Worm (Caenorhabditis elegans) whole organism, L2 larva: Measurements from ENCODE around the gene str-111.

Source experiments
- C34F6.9 ChIP-seq: fragments of 150-350 bp; optimal IDR thresholded peaks from 2 replicates; lab custom pipeline; 2014; ENCODE audit warnings: missing biosample characterization, missing genetic modification characterization
- R02D3.7 ChIP-seq: fragments of 150-350 bp; optimal IDR thresholded peaks from 2 replicates; lab custom pipeline; 2014; ENCODE audit warnings: missing biosample characterization, missing genetic modification characterization
- Y55F3AM.14 ChIP-seq: fragments of 200-800 bp; sonication (Bioruptor generic); optimal IDR thresholded peaks from 2 replicates; lab custom pipeline; 2018; ENCODE audit warnings: mild to moderate bottlenecking, missing genetic modification characterization, missing compliant biosample characterization
- alr-1 ChIP-seq: fragments of 150-350 bp; optimal IDR thresholded peaks from 2 replicates; lab custom pipeline; 2014; ENCODE audit warnings: missing biosample characterization, missing genetic modification characterization
- blmp-1 ChIP-seq: sonication (generic microtip); optimal IDR thresholded peaks from 2 replicates; lab custom pipeline; 2017; ENCODE audit warnings: missing genetic modification characterization, mild to moderate bottlenecking, missing compliant biosample characterization, antibody characterized with exemption, moderate library complexity; ENCODE audit not compliant: insufficient read depth
- crh-2 ChIP-seq: sonication (generic microtip); optimal IDR thresholded peaks from 2 replicates; lab custom pipeline; 2017; ENCODE audit warnings: missing biosample characterization, missing genetic modification characterization
- dmd-4 ChIP-seq: sonication (generic microtip); optimal IDR thresholded peaks from 2 replicates; lab custom pipeline; 2017; ENCODE audit warnings: missing biosample characterization, missing genetic modification characterization
- egl-27 ChIP-seq: sonication (generic microtip); optimal IDR thresholded peaks from 3 replicates; lab custom pipeline; 2017; ENCODE audit warnings: missing biosample characterization, missing genetic modification reagents, missing genetic modification characterization
- elt-1 ChIP-seq: fragments of 150-350 bp; optimal IDR thresholded peaks from 2 replicates; lab custom pipeline; 2014; ENCODE audit warnings: missing biosample characterization, missing genetic modification characterization
- elt-3 ChIP-seq: sonication (generic microtip); optimal IDR thresholded peaks from 2 replicates; lab custom pipeline; 2017; ENCODE audit warnings: missing biosample characterization, missing genetic modification characterization
- fos-1 ChIP-seq: fragments of 150-350 bp; optimal IDR thresholded peaks from 2 replicates; lab custom pipeline; 2014; ENCODE audit warnings: missing biosample characterization, missing genetic modification characterization
- gmeb-1 ChIP-seq: fragments of 150-350 bp; optimal IDR thresholded peaks from 2 replicates; lab custom pipeline; 2014; ENCODE audit warnings: missing biosample characterization, missing genetic modification characterization
- lin-11 ChIP-seq: fragments of 150-350 bp; sonication (generic microtip); optimal IDR thresholded peaks from 2 replicates; lab custom pipeline; 2014; ENCODE audit warnings: missing biosample characterization, missing genetic modification characterization, inconsistent platforms, mixed read lengths
- lin-39 ChIP-seq: fragments of 150-350 bp; optimal IDR thresholded peaks from 2 replicates; lab custom pipeline; 2014; ENCODE audit warnings: missing biosample characterization, missing genetic modification reagents, missing genetic modification characterization
- lsy-2 ChIP-seq, 2 experiments: fragments of 150-350 bp in 1 of 2; sonication (generic microtip) in 1 of 2; optimal IDR thresholded peaks; 2 replicates each; lab custom pipeline; 2014 to 2017; ENCODE audit warnings: missing biosample characterization in 2 of 2, missing genetic modification characterization in 2 of 2
- mab-5 ChIP-seq: fragments of 150-350 bp; optimal IDR thresholded peaks from 2 replicates; lab custom pipeline; 2014; ENCODE audit warnings: missing biosample characterization, missing genetic modification characterization
- mbf-1 ChIP-seq: sonication (generic microtip); optimal IDR thresholded peaks from 2 replicates; lab custom pipeline; 2017; ENCODE audit warnings: missing biosample characterization, missing genetic modification characterization
- mdl-1 ChIP-seq, 2 experiments: fragments of 150-350 bp in 1 of 2; sonication (generic microtip) in 1 of 2; optimal IDR thresholded peaks; 2 replicates each; lab custom pipeline; 2017; ENCODE audit warnings: missing biosample characterization in 2 of 2, missing genetic modification characterization in 2 of 2
- nhr-10 ChIP-seq: sonication (generic microtip); optimal IDR thresholded peaks from 2 replicates; lab custom pipeline; 2017; ENCODE audit warnings: missing biosample characterization, missing genetic modification characterization
- nhr-11 ChIP-seq: fragments of 150-350 bp; optimal IDR thresholded peaks from 2 replicates; lab custom pipeline; 2014; ENCODE audit warnings: missing biosample characterization, missing genetic modification characterization
- nhr-12 ChIP-seq: fragments of 150-350 bp; optimal IDR thresholded peaks from 2 replicates; lab custom pipeline; 2014; ENCODE audit warnings: missing biosample characterization, missing genetic modification characterization
- nhr-129 ChIP-seq: fragments of 150-350 bp; optimal IDR thresholded peaks from 2 replicates; lab custom pipeline; 2014; ENCODE audit warnings: missing biosample characterization, missing genetic modification characterization
- nhr-77 ChIP-seq: fragments of 150-350 bp; optimal IDR thresholded peaks from 2 replicates; lab custom pipeline; 2014; ENCODE audit warnings: missing biosample characterization, missing genetic modification characterization
- sem-4 ChIP-seq: fragments of 150-350 bp; optimal IDR thresholded peaks from 2 replicates; lab custom pipeline; 2014; ENCODE audit warnings: missing biosample characterization, missing genetic modification reagents, missing genetic modification characterization
- skn-1 ChIP-seq: sonication (generic microtip); optimal IDR thresholded peaks from 2 replicates; lab custom pipeline; 2017; ENCODE audit warnings: missing biosample characterization, missing genetic modification characterization
- sma-3 ChIP-seq: sonication (generic microtip); optimal IDR thresholded peaks from 2 replicates; lab custom pipeline; 2016; ENCODE audit warnings: missing genetic modification reagents, missing genetic modification characterization, missing compliant biosample characterization
- sma-9 ChIP-seq, 2 experiments: fragments of 150-350 bp in 1 of 2; sonication (generic microtip) in 1 of 2; optimal IDR thresholded peaks; 2 replicates each; lab custom pipeline; 2014 to 2016; ENCODE audit warnings: missing genetic modification characterization in 2 of 2, mild to moderate bottlenecking in 1 of 2, missing biosample characterization in 1 of 2, missing compliant biosample characterization in 1 of 2, missing genetic modification reagents in 1 of 2, moderate library complexity in 1 of 2
- unc-62 ChIP-seq: fragments of 150-350 bp; optimal IDR thresholded peaks from 2 replicates; lab custom pipeline; 2014; ENCODE audit warnings: missing biosample characterization, missing genetic modification reagents, missing genetic modification characterization
- ztf-1 ChIP-seq: fragments of 200-800 bp; sonication (Bioruptor generic); conservative IDR thresholded peaks from 2 replicates; pipeline ENCODE4 v1.3.6; 2022; ENCODE audit warnings: missing genetic modification characterization, missing compliant biosample characterization
- ztf-11 ChIP-seq: sonication (generic microtip); optimal IDR thresholded peaks from 2 replicates; lab custom pipeline; 2017; ENCODE audit warnings: missing biosample characterization, missing genetic modification characterization
- ztf-4 ChIP-seq: fragments of 150-350 bp; optimal IDR thresholded peaks from 2 replicates; lab custom pipeline; 2014; ENCODE audit warnings: missing biosample characterization, missing genetic modification characterization

Gene str-111

ce11 chrV:16145009-16145408 is 23.9 kb downstream of the str-111 start:
- TF ChIP-seq crh-2 (tag; lab: Kevin White, UChicago) (no peak), lsy-2 (tag; optimal IDR thresholded peaks at IDR 0.05; lab: Kevin White, UChicago) (no peak), sma-3 (GFP tag; lab: Kevin White, UChicago) (no peak), ztf-1 (GFP tag; lab: Robert Waterston, UW) (no peak), mdl-1 (tag; optimal IDR thresholded peaks at IDR 0.05; lab: Kevin White, UChicago) (no peak), alr-1 (tag; lab: Kevin White, UChicago) (no peak), ztf-11 (no peak), dmd-4 (tag; lab: Kevin White, UChicago) (no peak), nhr-11 (tag; lab: Kevin White, UChicago) (no peak), nhr-77 (tag; lab: Kevin White, UChicago) (no peak)

ce11 chrV:16143066-16143581 is 25.8 kb downstream of the str-111 start, which contains the start of gene fbxa-88:
Gene fbxa-88, minus strand, starts transcription at chrV:16143116.
- TF ChIP-seq unc-62 (GFP tag; lab: Kevin White, UChicago) (no peak), sma-9 (GFP tag; optimal IDR thresholded peaks at IDR 0.05; lab: Kevin White, UChicago) (peak; percentile 17), sma-9 (tag; optimal IDR thresholded peaks at IDR 0.05; lab: Kevin White, UChicago) (no peak), fos-1 (peak; percentile 77)

- TF ChIP-seq skn-1 (tag; lab: Kevin White, UChicago) (no peak), alr-1 (tag; lab: Kevin White, UChicago) (no peak), nhr-129 (no peak), lin-11 (tag; lab: Kevin White, UChicago) (no peak), egl-27 (tag; lab: Kevin White, UChicago) (no peak), gmeb-1 (tag; lab: Kevin White, UChicago) (no peak), R02D3.7 (tag; lab: Kevin White, UChicago) (no peak), nhr-11 (tag; lab: Kevin White, UChicago) (no peak), Y55F3AM.14 (GFP tag; lab: Kevin White, UChicago) (no peak), mab-5 (tag; lab: Kevin White, UChicago) (no peak), elt-1 (tag; lab: Kevin White, UChicago) (no peak), unc-62 (GFP tag; lab: Kevin White, UChicago) (no peak), nhr-12 (no peak), sem-4 (no peak), lin-39 (tag; lab: Kevin White, UChicago) (no peak), ztf-4 (tag; lab: Kevin White, UChicago) (no peak), ztf-11 (no peak)
These were observed 26.6 kb downstream of the str-111 start, which contains the start of gene fbxa-18 for ce11 chrV:16142371-16142770. Gene fbxa-18, plus strand, starts transcription at chrV:16142671.

ce11 chrV:16141071-16141470 is 27.9 kb downstream of the str-111 start, which contains the start of gene clc-32:
Gene clc-32, minus strand, starts transcription at chrV:16141171.
- TF ChIP-seq nhr-129: no peak
- no peak for TF ChIP-seq nhr-10 (tag; lab: Kevin White, UChicago)

ce11 chrV:16139529-16139928 is 29.4 kb downstream of the str-111 start, which contains the start of gene clc-11:
Gene clc-11, minus strand, starts transcription at chrV:16139629.
- TF ChIP-seq elt-3 (tag; lab: Kevin White, UChicago): no peak
- TF ChIP-seq fos-1: peak; percentile 31
- TF ChIP-seq, all 48 proteins: peak for 1

- no peak for TF ChIP-seq Y55F3AM.14 (GFP tag; lab: Kevin White, UChicago)
- TF ChIP-seq mdl-1 (tag; optimal IDR thresholded peaks at IDR 0.05; lab: Kevin White, UChicago): no peak
These were observed 31.9 kb downstream of the str-111 start, which contains the start of gene F44G3.7 for ce11 chrV:16137043-16137442. Gene F44G3.7, minus strand, starts transcription at chrV:16137143.

ce11 chrV:16132705-16133104 is 36.2 kb downstream of the str-111 start, which contains the start of gene fbxa-144:
Gene fbxa-144, minus strand, starts transcription at chrV:16132805.
- no peak for TF ChIP-seq blmp-1 (tag; lab: Kevin White, UChicago)
- no peak for TF ChIP-seq mbf-1 (tag; lab: Kevin White, UChicago)
- no peak for TF ChIP-seq C34F6.9
